Fruit fly (Drosophila melanogaster): ENCODE results near the gene CG18178.

CG18178 gene

dm6 chr3L:9693552-9694133, 25.3 kb downstream of the CG18178 start:
- 0 out of 2 replicates have a peak, but pooled peaks have one; percentile 20 for TF ChIP-seq ssp (GFP tag; IDR thresholded peaks at IDR 0.05)
- TF ChIP-seq slbo (GFP tag; IDR thresholded peaks at IDR 0.05) = peak; percentile 38; the same call in 1 of the 2 replicates
- TF ChIP-seq CG18599 (GFP tag; optimal IDR thresholded peaks at IDR 0.05) = peak; percentile 28
- TF ChIP-seq CG12391 (tag; optimal IDR thresholded peaks at IDR 0.05) = peak; percentile 31
- TF ChIP-seq gem (tag; optimal IDR thresholded peaks at IDR 0.05) = peak; percentile 45
- TF ChIP-seq Antp (GFP tag; optimal IDR thresholded peaks at IDR 0.05) = no peak
- 0 out of 3 replicates have a peak, but pooled peaks have one; percentile 50 for TF ChIP-seq zfh1 (GFP tag; IDR thresholded peaks at IDR 0.05)
- TF ChIP-seq CG3726 (GFP tag; IDR thresholded peaks at IDR 0.05) = 0 out of 3 replicates have a peak, but pooled peaks have one; percentile 39
- TF ChIP-seq trem (tag; optimal IDR thresholded peaks at IDR 0.05) = no peak
- peak; percentile 63; the same call in 1 of the 3 replicates for TF ChIP-seq ci (GFP tag; IDR thresholded peaks at IDR 0.05)
- no peak for TF ChIP-seq CG3065 (GFP tag; optimal IDR thresholded peaks at IDR 0.05)
- TF ChIP-seq hkb (optimal IDR thresholded peaks at IDR 0.05) = no peak
- peak; percentile 58 for TF ChIP-seq hkb (GFP tag; IDR thresholded peaks at IDR 0.05)
- TF ChIP-seq CG17568 (GFP tag; optimal IDR thresholded peaks at IDR 0.05) = peak; percentile 10
- TF ChIP-seq CG14667 (GFP tag; IDR thresholded peaks at IDR 0.05) = 0 out of 2 replicates have a peak, but pooled peaks have one; percentile 8
- 0 out of 2 replicates have a peak, but pooled peaks have one; percentile 9 for TF ChIP-seq ranshi (GFP tag; IDR thresholded peaks at IDR 0.05)
- peak; percentile 52; the same call in 1 of the 3 replicates for TF ChIP-seq CG6791 (GFP tag; IDR thresholded peaks at IDR 0.05; ENCODE audit: partially characterized antibody)
- TF ChIP-seq peb (GFP tag; IDR thresholded peaks at IDR 0.05) = 0 out of 2 replicates have a peak, but pooled peaks have one; percentile 26
- TF ChIP-seq otp (GFP tag; IDR thresholded peaks at IDR 0.05) = peak; percentile 33; the same call in 1 of the 3 replicates
- peak; percentile 6; the same call in 1 of the 2 replicates for TF ChIP-seq Adf1 (GFP tag; IDR thresholded peaks at IDR 0.05)
- peak; percentile 76 for TF ChIP-seq cg (GFP tag; optimal IDR thresholded peaks at IDR 0.05)
- no peak for TF ChIP-seq gfzf (GFP tag; optimal IDR thresholded peaks at IDR 0.05)
- TF ChIP-seq vvl (GFP tag; IDR thresholded peaks at IDR 0.05) = peak; percentile 24; the same call in 1 of the 2 replicates
- TF ChIP-seq Med (GFP tag) = peak; percentile 60
- TF ChIP-seq CG8478 (optimal IDR thresholded peaks at IDR 0.05) = peak; percentile 76
- TF ChIP-seq Sox102F (GFP tag; optimal IDR thresholded peaks at IDR 0.05) = peak; percentile 48
- peak; percentile 31 for TF ChIP-seq CG6254 (GFP tag; optimal IDR thresholded peaks at IDR 0.05)
- peak; percentile 53 for TF ChIP-seq Vsx1 (GFP tag; optimal IDR thresholded peaks at IDR 0.05)
- peak; percentile 27; the same call in 1 of the 2 replicates for TF ChIP-seq E2f1 (GFP tag; IDR thresholded peaks at IDR 0.05)
- 0 out of 2 replicates have a peak, but pooled peaks have one; percentile 35 for TF ChIP-seq wdn (GFP tag; IDR thresholded peaks at IDR 0.05)
- 0 out of 2 replicates have a peak, but pooled peaks have one; percentile 35 for TF ChIP-seq Taf1 (GFP tag; IDR thresholded peaks at IDR 0.05)
- no peak for TF ChIP-seq Oli (tag; optimal IDR thresholded peaks at IDR 0.05)
- peak; percentile 57; the same call in 1 of the 2 replicates for TF ChIP-seq stc (GFP tag; IDR thresholded peaks at IDR 0.05)
- TF ChIP-seq wor (GFP tag; IDR thresholded peaks at IDR 0.05) = peak; percentile 37; the same call in 1 of the 2 replicates
- peak; percentile 19 for TF ChIP-seq Hmr (GFP tag; optimal IDR thresholded peaks at IDR 0.05)
- TF ChIP-seq onecut (GFP tag; IDR thresholded peaks at IDR 0.05) = peak; percentile 31; the same call in 1 of the 2 replicates
- peak; percentile 22; the same call in 2 of the 3 replicates for TF ChIP-seq Aef1 (GFP tag; IDR thresholded peaks at IDR 0.05)
- TF ChIP-seq ATbp (GFP tag; optimal IDR thresholded peaks at IDR 0.05) = peak; percentile 9
- peak; percentile 36 for TF ChIP-seq unpg (GFP tag; optimal IDR thresholded peaks at IDR 0.05)
- peak; percentile 70 for TF ChIP-seq cwo (GFP tag; optimal IDR thresholded peaks at IDR 0.05)
- 0 out of 2 replicates have a peak, but pooled peaks have one; percentile 26 for TF ChIP-seq CG11696 (GFP tag; IDR thresholded peaks at IDR 0.05)
- peak; percentile 40 for TF ChIP-seq CG14014 (GFP tag; IDR thresholded peaks at IDR 0.05)
- no peak for TF ChIP-seq crol (GFP tag; IDR thresholded peaks at IDR 0.05)
- peak; percentile 37; the same call in 1 of the 2 replicates for TF ChIP-seq CG10366 (GFP tag; IDR thresholded peaks at IDR 0.05)
- TF ChIP-seq CG2889 (GFP tag; IDR thresholded peaks at IDR 0.05) = no peak
- peak in 1 of 2 experiments; percentile 30 for TF ChIP-seq crp (GFP tag; optimal IDR thresholded peaks at IDR 0.05)
- TF ChIP-seq CG17829 (tag; optimal IDR thresholded peaks at IDR 0.05) = no peak
- peak; percentile 5; the same call in 1 of the 2 replicates for TF ChIP-seq CG9215 (GFP tag; IDR thresholded peaks at IDR 0.05)

Data from whole organism, embryonic.